Fruit fly (Drosophila melanogaster) whole organism, embryonic: ENCODE measurements around the gene Smvt.

Source experiments
- CG1529 ChIP-seq: fragments of 200-800 bp; sonication (Bioruptor generic); optimal IDR thresholded peaks from 3 replicates; lab custom pipeline; 2018; ENCODE audit warnings: missing biosample characterization, missing genetic modification characterization
- CG2199 ChIP-seq: fragments of 200-800 bp; sonication (Bioruptor generic); IDR thresholded peaks from 3 replicates; pipeline ENCODE4 v1.3.6; 2022; ENCODE audit warnings: missing biosample characterization, missing genetic modification characterization
- CG33213 ChIP-seq: fragments of 200-800 bp; sonication (Bioruptor generic); optimal IDR thresholded peaks from 3 replicates; lab custom pipeline; 2016; ENCODE audit warnings: missing biosample characterization, missing genetic modification characterization
- CG3726 ChIP-seq: fragments of 200-800 bp; sonication (Bioruptor generic); IDR thresholded peaks from 3 replicates; pipeline ENCODE4, ENCODE4 v1.3.6; 2022; ENCODE audit warnings: missing biosample characterization, missing genetic modification characterization
- CG4328 ChIP-seq: fragments of 200-800 bp; sonication (Bioruptor generic); optimal IDR thresholded peaks from 3 replicates; lab custom pipeline; 2017; ENCODE audit warnings: missing biosample characterization, missing genetic modification reagents, missing genetic modification characterization
- Dfd ChIP-seq, 2 experiments: fragments of >200 bp; optimal IDR thresholded peaks; 2 replicates each; lab custom pipeline; 2017; ENCODE audit warnings: missing biosample characterization in 2 of 2, missing genetic modification characterization in 2 of 2
- Ravus ChIP-seq: fragments of 200-800 bp; sonication (Bioruptor generic); IDR thresholded peaks from 2 replicates; pipeline ENCODE4 v1.3.6; 2022; ENCODE audit warnings: missing biosample characterization, missing genetic modification characterization
- Xbp1 ChIP-seq: fragments of 200-800 bp; sonication (Bioruptor generic); optimal IDR thresholded peaks from 3 replicates; lab custom pipeline; 2016; ENCODE audit warnings: missing biosample characterization, mild to moderate bottlenecking, missing genetic modification characterization

dm6 chr3R:31747429-31748048 is 13.8 kb downstream of the Smvt start, which contains the start of the genes nero and CG1910:
- TF ChIP-seq Dfd (GFP tag; optimal IDR thresholded peaks at IDR 0.05; lab: Kevin White, UChicago) (no peak), CG33213 (peak; percentile 42), Ravus (GFP tag; lab: Robert Waterston, UW) (no peak), CG4328 (no peak), CG1529 (no peak), CG2199 (no peak), CG3726 (GFP tag; lab: Robert Waterston, UW) (no peak), Xbp1 (GFP tag; lab: Kevin White, UChicago) (peak; percentile 52)
